Worm (Caenorhabditis elegans): ENCODE data around the gene F47E1.2.

The F47E1.2 gene

ce11 chrX:9057352-9057751, at the start of gene F47E1.2:
Gene F47E1.2 (plus strand): TSS chrX:9057652.
- TF ChIP-seq nhr-76 (tag; optimal IDR thresholded peaks at IDR 0.05) = no peak
- no peak for TF ChIP-seq elt-3 (tag; optimal IDR thresholded peaks at IDR 0.05)
- TF ChIP-seq pha-4 (tag; optimal IDR thresholded peaks at IDR 0.05) = no peak
- no peak for TF ChIP-seq cnd-1 (tag; optimal IDR thresholded peaks at IDR 0.05)
- no peak for TF ChIP-seq ceh-43 (GFP tag; optimal IDR thresholded peaks at IDR 0.05)
- no peak for TF ChIP-seq ztf-11 (tag; optimal IDR thresholded peaks at IDR 0.05)
- TF ChIP-seq nhr-12 (tag; optimal IDR thresholded peaks at IDR 0.05) = no peak
- no peak for TF ChIP-seq blmp-1 (tag; optimal IDR thresholded peaks at IDR 0.05)
- no peak for TF ChIP-seq tbx-8 (GFP tag; optimal IDR thresholded peaks at IDR 0.05)
- TF ChIP-seq unc-120 (tag; optimal IDR thresholded peaks at IDR 0.05; ENCODE audit: poor library complexity, severe bottlenecking) = no peak
- TF ChIP-seq mep-1 (tag; optimal IDR thresholded peaks at IDR 0.05) = no peak
- TF ChIP-seq drap-1 (GFP tag; optimal IDR thresholded peaks at IDR 0.05) = no peak
- TF ChIP-seq ces-1 (GFP tag; optimal IDR thresholded peaks at IDR 0.05) = no peak
- no peak for TF ChIP-seq lsy-2 (tag; optimal IDR thresholded peaks at IDR 0.05)
- TF ChIP-seq ham-2 (GFP tag; optimal IDR thresholded peaks at IDR 0.05) = no peak
- TF ChIP-seq mls-2 (tag; optimal IDR thresholded peaks at IDR 0.05) = no peak
- TF ChIP-seq flh-1 (GFP tag; optimal IDR thresholded peaks at IDR 0.05) = no peak

ce11 chrX:9010418-9010817, 47.0 kb upstream of the F47E1.2 start, which contains the start of gene C24A3.9:
Gene C24A3.9 (minus strand): TSS chrX:9010518.
- TF ChIP-seq unc-120 (tag; optimal IDR thresholded peaks at IDR 0.05; ENCODE audit: poor library complexity, severe bottlenecking) = no peak
- TF ChIP-seq lin-13 (tag; optimal IDR thresholded peaks at IDR 0.05) = no peak
- no peak for TF ChIP-seq mls-2 (tag; optimal IDR thresholded peaks at IDR 0.05)
- TF ChIP-seq unc-39 (tag; optimal IDR thresholded peaks at IDR 0.05) = no peak
- TF ChIP-seq hlh-1 (tag; optimal IDR thresholded peaks at IDR 0.05) = no peak
- no peak for TF ChIP-seq blmp-1 (tag; optimal IDR thresholded peaks at IDR 0.05)
- TF ChIP-seq ces-1 (GFP tag; optimal IDR thresholded peaks at IDR 0.05) = no peak
- TF ChIP-seq ceh-83 (GFP tag; optimal IDR thresholded peaks at IDR 0.05) = no peak
- TF ChIP-seq unc-62 (GFP tag; optimal IDR thresholded peaks at IDR 0.05) = no peak
- TF ChIP-seq sptf-1 (tag; optimal IDR thresholded peaks at IDR 0.05) = no peak
- no peak for TF ChIP-seq elt-3 (tag; optimal IDR thresholded peaks at IDR 0.05)

ce11 chrX:9011471-9011870, 46.0 kb upstream of the F47E1.2 start:
- TF ChIP-seq mls-2 (tag; optimal IDR thresholded peaks at IDR 0.05) (no peak), drap-1 (GFP tag; optimal IDR thresholded peaks at IDR 0.05) (no peak), nhr-28 (tag; optimal IDR thresholded peaks at IDR 0.05) (no peak), elt-3 (tag; optimal IDR thresholded peaks at IDR 0.05) (no peak), flh-1 (GFP tag; optimal IDR thresholded peaks at IDR 0.05) (no peak), mep-1 (tag; optimal IDR thresholded peaks at IDR 0.05) (no peak)

- TF ChIP-seq ceh-83 (GFP tag; optimal IDR thresholded peaks at IDR 0.05) (no peak), nhr-76 (tag; optimal IDR thresholded peaks at IDR 0.05) (no peak), elt-3 (tag; optimal IDR thresholded peaks at IDR 0.05) (no peak), sem-2 (GFP tag; optimal IDR thresholded peaks at IDR 0.05) (no peak), M03D4.4 (tag; optimal IDR thresholded peaks at IDR 0.05) (no peak), ham-2 (GFP tag; optimal IDR thresholded peaks at IDR 0.05) (no peak), hlh-1 (tag; optimal IDR thresholded peaks at IDR 0.05) (no peak), tbx-8 (GFP tag; optimal IDR thresholded peaks at IDR 0.05) (no peak), mep-1 (tag; optimal IDR thresholded peaks at IDR 0.05) (no peak)
Measured at ce11 chrX:9014451-9014850, 43.0 kb upstream of the F47E1.2 start.

- TF ChIP-seq tbx-8 (GFP tag; optimal IDR thresholded peaks at IDR 0.05) (no peak), mab-5 (tag; optimal IDR thresholded peaks at IDR 0.05) (no peak), nhr-28 (tag; optimal IDR thresholded peaks at IDR 0.05) (no peak), nhr-76 (tag; optimal IDR thresholded peaks at IDR 0.05) (no peak), ham-2 (GFP tag; optimal IDR thresholded peaks at IDR 0.05) (no peak), blmp-1 (tag; optimal IDR thresholded peaks at IDR 0.05) (no peak), nhr-237 (tag; optimal IDR thresholded peaks at IDR 0.05) (no peak), ceh-83 (GFP tag; optimal IDR thresholded peaks at IDR 0.05) (no peak), ztf-11 (tag; optimal IDR thresholded peaks at IDR 0.05) (no peak), lsy-2 (tag; optimal IDR thresholded peaks at IDR 0.05) (no peak), sptf-1 (tag; optimal IDR thresholded peaks at IDR 0.05) (no peak), M03D4.4 (tag; optimal IDR thresholded peaks at IDR 0.05) (no peak), lin-32 (GFP tag; optimal IDR thresholded peaks at IDR 0.05) (no peak), mls-2 (tag; optimal IDR thresholded peaks at IDR 0.05) (no peak), unc-39 (tag; optimal IDR thresholded peaks at IDR 0.05) (no peak)
Measured at ce11 chrX:9015420-9015819, 42.0 kb upstream of the F47E1.2 start, which contains the start of gene T25B6.4. Gene T25B6.4 (plus strand): TSS chrX:9015720.

- TF ChIP-seq ces-1 (GFP tag; optimal IDR thresholded peaks at IDR 0.05) = no peak
- TF ChIP-seq lin-13 (tag; optimal IDR thresholded peaks at IDR 0.05) = no peak
- no peak for TF ChIP-seq nhr-12 (tag; optimal IDR thresholded peaks at IDR 0.05)
- no peak for TF ChIP-seq nhr-2 (tag; optimal IDR thresholded peaks at IDR 0.05)
- no peak for TF ChIP-seq ceh-43 (GFP tag; optimal IDR thresholded peaks at IDR 0.05)
- TF ChIP-seq unc-39 (tag; optimal IDR thresholded peaks at IDR 0.05) = no peak
- no peak for TF ChIP-seq pha-4 (tag; optimal IDR thresholded peaks at IDR 0.05)
- no peak for TF ChIP-seq flh-1 (GFP tag; optimal IDR thresholded peaks at IDR 0.05)
- no peak for TF ChIP-seq hlh-1 (tag; optimal IDR thresholded peaks at IDR 0.05)
- no peak for TF ChIP-seq unc-62 (GFP tag; optimal IDR thresholded peaks at IDR 0.05)
- TF ChIP-seq nhr-76 (tag; optimal IDR thresholded peaks at IDR 0.05) = no peak
- TF ChIP-seq lin-32 (GFP tag; optimal IDR thresholded peaks at IDR 0.05) = no peak
- no peak for TF ChIP-seq mep-1 (tag; optimal IDR thresholded peaks at IDR 0.05)
- no peak for TF ChIP-seq ceh-39 (tag; optimal IDR thresholded peaks at IDR 0.05)
Measured at ce11 chrX:9021645-9022044, 35.8 kb upstream of the F47E1.2 start, which contains the start of gene T25B6.5. Gene T25B6.5 (minus strand): TSS chrX:9021745.
